Worm (Caenorhabditis elegans): ENCODE measurements around the gene nlp-9.

- no peak for TF ChIP-seq lin-13 (GFP tag; optimal IDR thresholded peaks at IDR 0.05)
- TF ChIP-seq ces-1 (GFP tag; optimal IDR thresholded peaks at IDR 0.05), result no peak
- TF ChIP-seq ets-5 (GFP tag; IDR thresholded peaks at IDR 0.05), result no peak
- TF ChIP-seq lsy-2 (tag; optimal IDR thresholded peaks at IDR 0.05), result no peak
- TF ChIP-seq nhr-11 (tag; optimal IDR thresholded peaks at IDR 0.05), result no peak
- TF ChIP-seq hpl-2 (GFP tag; optimal IDR thresholded peaks at IDR 0.05), result no peak
- TF ChIP-seq egl-27 (tag; optimal IDR thresholded peaks at IDR 0.05), result no peak
- no peak for TF ChIP-seq nhr-77 (tag; optimal IDR thresholded peaks at IDR 0.05)
- no peak for TF ChIP-seq nhr-12 (tag; optimal IDR thresholded peaks at IDR 0.05)
- no peak for TF ChIP-seq elt-3 (tag; optimal IDR thresholded peaks at IDR 0.05)
- no peak for TF ChIP-seq isw-1 (GFP tag; IDR thresholded peaks at IDR 0.05)
- TF ChIP-seq ama-1 (optimal IDR thresholded peaks at IDR 0.05), result no peak
Measured at ce11 chrV:4175624-4176023, 43.8 kb upstream of the nlp-9 start, which contains the start of the genes coh-4 and pid-5.

Measured in whole organism, L1 larva.